Fruit fly (Drosophila melanogaster) Kc167 (cell line): ENCODE data around the gene Use1.

Experiments
- Myc ChIP-seq: fragments of >200 bp; optimal IDR thresholded peaks from 2 replicates; lab custom pipeline; 2017; ENCODE audit warnings: missing external identifiers
- h ChIP-seq: fragments of >200 bp; optimal IDR thresholded peaks from 3 replicates; lab custom pipeline; 2018; ENCODE audit warnings: missing external identifiers
- psq ChIP-seq: fragments of >200 bp; optimal IDR thresholded peaks from 2 replicates; lab custom pipeline; 2017; ENCODE audit warnings: missing external identifiers
- ttk ChIP-seq: sonication (Bioruptor generic); optimal IDR thresholded peaks from 2 replicates; lab custom pipeline; 2017; ENCODE audit warnings: missing external identifiers

- no peak for TF ChIP-seq h (lab: Kevin White, UChicago)
- no peak for TF ChIP-seq psq
- TF ChIP-seq Myc (lab: Kevin White, UChicago): no peak
- TF ChIP-seq ttk: no peak
Observed at dm6 chr3L:9135792-9136191, 1.2 kb downstream of the Use1 start.
